Worm (Caenorhabditis elegans) whole organism, L4 larva: ENCODE results near the gene R166.3.

Experiments
- ZK546.5 ChIP-seq, 2 experiments: sonication (generic microtip); optimal IDR thresholded peaks; 2 replicates each; lab custom pipeline; 2017; ENCODE audit warnings: missing biosample characterization in 2 of 2, missing genetic modification characterization in 2 of 2
- daf-12 ChIP-seq: fragments of 150-350 bp; optimal IDR thresholded peaks from 2 replicates; lab custom pipeline; 2014; ENCODE audit warnings: missing biosample characterization, missing genetic modification reagents, missing genetic modification characterization
- hif-1 ChIP-seq, 2 experiments: sonication (generic microtip); optimal IDR thresholded peaks; 2 replicates each; lab custom pipeline; 2016 to 2017; ENCODE audit warnings: missing compliant biosample characterization in 2 of 2, missing genetic modification characterization in 2 of 2, missing genetic modification reagents in 2 of 2, missing genotype in 2 of 2, mild to moderate bottlenecking in 1 of 2
- hlh-30 ChIP-seq: sonication (generic microtip); optimal IDR thresholded peaks from 2 replicates; lab custom pipeline; 2017; ENCODE audit warnings: antibody characterized with exemption, mild to moderate bottlenecking, missing genetic modification characterization, missing compliant biosample characterization; ENCODE audit not compliant: insufficient read depth
- lin-15B ChIP-seq: fragments of 150-350 bp; sonication (generic microtip); optimal IDR thresholded peaks from 3 replicates; lab custom pipeline; 2014; ENCODE audit warnings: missing biosample characterization, missing genetic modification characterization
- nhr-28 ChIP-seq: fragments of 150-350 bp; optimal IDR thresholded peaks from 2 replicates; lab custom pipeline; 2014; ENCODE audit warnings: missing biosample characterization, missing genetic modification characterization
- skn-1 ChIP-seq: fragments of 150-350 bp; optimal IDR thresholded peaks from 2 replicates; lab custom pipeline; 2014; ENCODE audit warnings: missing biosample characterization, missing genetic modification characterization
- ztf-11 ChIP-seq: fragments of 150-350 bp; optimal IDR thresholded peaks from 2 replicates; lab custom pipeline; 2014; ENCODE audit warnings: missing biosample characterization, missing genetic modification characterization

DNA sequence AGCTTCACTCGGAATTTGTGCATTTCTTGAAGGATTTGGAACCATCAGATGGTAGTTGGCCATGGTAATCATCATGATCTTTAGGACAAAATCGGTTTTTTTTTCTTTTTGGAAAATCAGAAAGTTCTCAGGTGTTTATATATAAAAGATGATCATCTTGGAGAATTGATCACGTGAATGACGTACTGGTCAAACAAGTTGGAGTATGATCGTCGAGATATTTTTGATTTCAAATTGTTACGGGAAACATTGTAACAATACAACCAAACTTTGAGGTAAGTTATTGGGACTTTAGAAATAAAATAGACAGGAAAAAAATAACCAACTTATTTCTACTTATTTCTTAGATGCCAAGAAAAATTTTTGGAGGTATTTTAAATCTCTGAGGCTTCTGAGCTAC, 20.1 kb downstream of the R166.3 start, which contains the start of gene F59B10.4:
- TF ChIP-seq hlh-30: no peak
- TF ChIP-seq daf-12 (tag; lab: Kevin White, UChicago): no peak
- TF ChIP-seq skn-1 (tag; lab: Kevin White, UChicago): no peak
- TF ChIP-seq hif-1 (tag; optimal IDR thresholded peaks at IDR 0.05; lab: Kevin White, UChicago): no peak
- no peak for TF ChIP-seq ztf-11 (tag; lab: Kevin White, UChicago)
- no peak for TF ChIP-seq lin-15B
- TF ChIP-seq ZK546.5 (tag; optimal IDR thresholded peaks at IDR 0.05; lab: Kevin White, UChicago): no peak
- no peak for TF ChIP-seq nhr-28
